Fruit fly (Drosophila melanogaster) whole organism, embryonic: ENCODE measurements around the gene RpS26.

Experiments used
- C15 ChIP-seq: fragments of 200-800 bp; sonication (Bioruptor generic); IDR thresholded peaks from 3 replicates; pipeline ENCODE4 v1.3.6; 2022; ENCODE audit warnings: missing biosample characterization, missing genetic modification characterization
- CG10565 ChIP-seq: fragments of 200-800 bp; sonication (Bioruptor generic); optimal IDR thresholded peaks from 3 replicates; lab custom pipeline; 2016; ENCODE audit warnings: missing biosample characterization, mild to moderate bottlenecking, missing genetic modification characterization
- CG12219 ChIP-seq: fragments of 200-800 bp; sonication (Bioruptor generic); optimal IDR thresholded peaks from 3 replicates; lab custom pipeline; 2018; ENCODE audit warnings: missing biosample characterization, mild to moderate bottlenecking, missing genetic modification characterization
- CG13296 ChIP-seq: fragments of 200-800 bp; sonication (Bioruptor generic); optimal IDR thresholded peaks from 3 replicates; lab custom pipeline; 2018; ENCODE audit warnings: missing biosample characterization, mild to moderate bottlenecking, missing genetic modification characterization
- CG14710 ChIP-seq: fragments of 200-800 bp; sonication (Bioruptor generic); optimal IDR thresholded peaks from 3 replicates; lab custom pipeline; 2019; ENCODE audit warnings: missing biosample characterization, mild to moderate bottlenecking, missing genetic modification characterization, moderate library complexity
- CG16813 ChIP-seq: fragments of 200-800 bp; sonication (Bioruptor generic); IDR thresholded peaks from 3 replicates; pipeline ENCODE4 v1.3.6; 2022; ENCODE audit warnings: missing biosample characterization, missing genetic modification characterization; ENCODE audit not compliant: partially characterized antibody
- CG18011 ChIP-seq: fragments of 200-800 bp; sonication (Bioruptor generic); optimal IDR thresholded peaks from 2 replicates; lab custom pipeline; 2017; ENCODE audit warnings: missing biosample characterization, missing genetic modification characterization, mild to moderate bottlenecking, moderate library complexity, missing genotype
- CG2889 ChIP-seq: fragments of 200-800 bp; sonication (Bioruptor generic); IDR thresholded peaks from 3 replicates; pipeline ENCODE4 v1.3.6; 2022; ENCODE audit warnings: missing biosample characterization, missing genetic modification characterization
- CG4282 ChIP-seq: fragments of 200-800 bp; sonication (Bioruptor generic); optimal IDR thresholded peaks from 2 replicates; lab custom pipeline; 2016; ENCODE audit warnings: missing biosample characterization, missing genetic modification characterization
- CG4360 ChIP-seq: fragments of 200-800 bp; sonication (Bioruptor generic); IDR thresholded peaks from 2 replicates; pipeline ENCODE4 v1.3.6; 2022; ENCODE audit warnings: missing biosample characterization, missing genetic modification characterization
- CG9817 ChIP-seq: fragments of 200-800 bp; sonication (Bioruptor generic); optimal IDR thresholded peaks from 2 replicates; lab custom pipeline; 2018; ENCODE audit warnings: missing biosample characterization, mild to moderate bottlenecking, missing genetic modification characterization, moderate library complexity
- Dbx ChIP-seq: fragments of 200-800 bp; sonication (Bioruptor generic); IDR thresholded peaks from 3 replicates; pipeline ENCODE4 v1.3.6; 2022; ENCODE audit warnings: missing biosample characterization, missing genetic modification characterization
- Dek ChIP-seq: fragments of 200-800 bp; sonication (Bioruptor generic); optimal IDR thresholded peaks from 3 replicates; lab custom pipeline; 2019; ENCODE audit warnings: missing biosample characterization, mild to moderate bottlenecking, missing genetic modification characterization, moderate library complexity
- Drgx ChIP-seq: fragments of 200-800 bp; sonication (Bioruptor generic); IDR thresholded peaks from 2 replicates; pipeline ENCODE4 v1.3.6; 2022; ENCODE audit warnings: missing biosample characterization, missing genetic modification characterization
- Ets65A ChIP-seq: fragments of 200-800 bp; sonication (Bioruptor generic); peaks from one replicate; lab custom pipeline; 2016; ENCODE audit warnings: missing biosample characterization, missing genetic modification characterization
- HmgD ChIP-seq: fragments of 200-800 bp; sonication (Bioruptor generic); optimal IDR thresholded peaks from 3 replicates; lab custom pipeline; 2016; ENCODE audit warnings: missing biosample characterization, missing genetic modification characterization
- Max ChIP-seq: fragments of 200-800 bp; sonication (Bioruptor generic); optimal IDR thresholded peaks from 2 replicates; lab custom pipeline; 2016; ENCODE audit warnings: missing biosample characterization, mild to moderate bottlenecking, missing genetic modification characterization
- Myb ChIP-seq: fragments of 200-800 bp; sonication (Bioruptor generic); optimal IDR thresholded peaks from 2 replicates; lab custom pipeline; 2016; ENCODE audit warnings: missing biosample characterization, missing genetic modification characterization
- Neu2 ChIP-seq: fragments of 200-800 bp; sonication (Bioruptor generic); optimal IDR thresholded peaks from 3 replicates; lab custom pipeline; 2016; ENCODE audit warnings: missing biosample characterization, missing genetic modification characterization, borderline replicate concordance
- Spps ChIP-seq: fragments of 200-800 bp; sonication (Bioruptor generic); optimal IDR thresholded peaks from 2 replicates; lab custom pipeline; 2018; ENCODE audit warnings: missing biosample characterization, mild to moderate bottlenecking, missing genetic modification characterization
- Trl ChIP-seq, 3 experiments: fragments of >200 bp in 2 of 3; fragments of 200-800 bp in 1 of 3; sonication (Bioruptor generic) in 1 of 3; optimal IDR thresholded peaks; 2 replicates in 1 of 3; 3 replicates in 2 of 3; lab custom pipeline; 2016 to 2017; ENCODE audit warnings: missing biosample characterization in 1 of 3, missing genetic modification characterization in 1 of 3
- bsh ChIP-seq, 2 experiments: fragments of 200-800 bp; sonication (Bioruptor generic); optimal IDR thresholded peaks; 2 replicates each; lab custom pipeline; 2017 to 2018; ENCODE audit warnings: mild to moderate bottlenecking in 2 of 2, missing biosample characterization in 2 of 2, missing genetic modification characterization in 2 of 2, moderate library complexity in 1 of 2
- cg ChIP-seq: fragments of 200-800 bp; sonication (Bioruptor generic); optimal IDR thresholded peaks from 3 replicates; lab custom pipeline; 2019; ENCODE audit warnings: missing biosample characterization, mild to moderate bottlenecking, missing genetic modification characterization, moderate library complexity
- emc ChIP-seq: fragments of 200-800 bp; sonication (Bioruptor generic); optimal IDR thresholded peaks from 2 replicates; lab custom pipeline; 2016; ENCODE audit warnings: missing biosample characterization, missing genetic modification characterization
- ftz-f1 ChIP-seq: fragments of 200-800 bp; sonication (Bioruptor generic); optimal IDR thresholded peaks from 2 replicates; lab custom pipeline; 2016; ENCODE audit warnings: missing biosample characterization, missing genetic modification characterization
- gsb ChIP-seq: fragments of 200-800 bp; sonication (Bioruptor generic); IDR thresholded peaks from 2 replicates; pipeline ENCODE4 v1.3.6; 2022; ENCODE audit warnings: missing biosample characterization, missing genetic modification characterization
- klu ChIP-seq: fragments of 200-800 bp; sonication (Bioruptor generic); IDR thresholded peaks from 2 replicates; pipeline ENCODE4 v1.3.6; 2022; ENCODE audit warnings: missing biosample characterization, missing genetic modification characterization
- kni ChIP-seq: fragments of 200-800 bp; sonication (Bioruptor generic); optimal IDR thresholded peaks from 3 replicates; lab custom pipeline; 2017; ENCODE audit warnings: mild to moderate bottlenecking, missing biosample characterization, missing genetic modification reagents, missing genetic modification characterization
- nerfin-1 ChIP-seq: fragments of 200-800 bp; sonication (Bioruptor generic); optimal IDR thresholded peaks from 3 replicates; lab custom pipeline; 2019; ENCODE audit warnings: missing biosample characterization, mild to moderate bottlenecking, missing genetic modification characterization, moderate library complexity
- nom ChIP-seq: fragments of 200-800 bp; sonication (Bioruptor generic); optimal IDR thresholded peaks from 2 replicates; lab custom pipeline; 2017; ENCODE audit warnings: missing biosample characterization, missing genetic modification characterization, mild to moderate bottlenecking, moderate library complexity, missing genetic modification reagents
- repo ChIP-seq: fragments of 200-800 bp; sonication (Bioruptor generic); optimal IDR thresholded peaks from 2 replicates; lab custom pipeline; 2016; ENCODE audit warnings: missing biosample characterization, missing genetic modification characterization
- row ChIP-seq: fragments of 200-800 bp; sonication (Bioruptor generic); IDR thresholded peaks from 3 replicates; pipeline ENCODE4 v1.3.6; 2022; ENCODE audit warnings: missing biosample characterization, missing genetic modification characterization
- sens ChIP-seq: fragments of 200-800 bp; sonication (Bioruptor generic); peaks from one replicate; lab custom pipeline; 2016; ENCODE audit warnings: missing biosample characterization, missing genetic modification characterization
- sisA ChIP-seq: fragments of 200-800 bp; sonication (Bioruptor generic); IDR thresholded peaks from 2 replicates; pipeline ENCODE4 v1.3.6; 2022; ENCODE audit warnings: missing biosample characterization, missing genetic modification characterization
- so ChIP-seq: fragments of 200-800 bp; sonication (Bioruptor generic); IDR thresholded peaks from 3 replicates; pipeline ENCODE4 v1.3.6; 2022; ENCODE audit warnings: missing biosample characterization, missing genetic modification characterization

Gene RpS26

DNA sequence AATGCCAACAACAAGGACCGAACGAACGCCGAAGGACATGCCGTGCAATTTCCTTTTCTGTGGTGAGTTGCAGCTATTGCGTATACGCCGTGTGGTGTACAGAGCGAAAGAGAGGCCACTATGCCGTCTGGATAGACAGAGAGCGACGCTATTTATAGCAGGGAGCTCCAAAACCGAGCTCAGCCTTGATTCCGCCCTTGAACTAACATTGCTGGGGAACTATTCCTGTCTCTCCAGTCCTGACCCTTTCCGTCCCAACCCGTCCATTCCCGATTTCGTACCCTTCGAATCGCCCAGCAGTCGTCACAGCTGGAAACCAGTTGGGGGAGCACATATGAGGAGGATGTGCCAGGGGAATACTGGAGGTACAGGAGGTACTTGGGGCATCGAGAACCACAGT lies 15.4 kb upstream of the RpS26 start:
- TF ChIP-seq row (GFP tag; lab: Robert Waterston, UW), result no peak
- no peak for TF ChIP-seq CG4282 (GFP tag; lab: Kevin White, UChicago)
- no peak for TF ChIP-seq Dek
- TF ChIP-seq Spps (tag; lab: Kevin White, UChicago), result no peak
- TF ChIP-seq Dbx, result no peak
- no peak for TF ChIP-seq nerfin-1 (tag; lab: Kevin White, UChicago)
- TF ChIP-seq nom (GFP tag; lab: Kevin White, UChicago), result peak; percentile 53
- no peak for TF ChIP-seq CG9817 (tag; lab: Kevin White, UChicago)
- 0 out of 2 replicates have a peak, but pooled peaks have one; percentile 6 for TF ChIP-seq sisA
- TF ChIP-seq gsb (GFP tag; lab: Robert Waterston, UW), result 0 out of 2 replicates have a peak, but pooled peaks have one; percentile 23
- no peak for TF ChIP-seq CG10565
- TF ChIP-seq Myb (GFP tag; lab: Kevin White, UChicago), result no peak
- peak; percentile 65 for TF ChIP-seq CG18011 (GFP tag; lab: Kevin White, UChicago)
- TF ChIP-seq so (GFP tag; lab: Robert Waterston, UW), result no peak
- no peak for TF ChIP-seq CG12219
- no peak for TF ChIP-seq CG2889 (GFP tag; lab: Robert Waterston, UW)
- TF ChIP-seq CG14710 (tag; lab: Kevin White, UChicago), result no peak
- no peak for TF ChIP-seq C15
- 0 out of 2 replicates have a peak, but pooled peaks have one; percentile 9 for TF ChIP-seq klu (GFP tag; lab: Robert Waterston, UW)

DNA sequence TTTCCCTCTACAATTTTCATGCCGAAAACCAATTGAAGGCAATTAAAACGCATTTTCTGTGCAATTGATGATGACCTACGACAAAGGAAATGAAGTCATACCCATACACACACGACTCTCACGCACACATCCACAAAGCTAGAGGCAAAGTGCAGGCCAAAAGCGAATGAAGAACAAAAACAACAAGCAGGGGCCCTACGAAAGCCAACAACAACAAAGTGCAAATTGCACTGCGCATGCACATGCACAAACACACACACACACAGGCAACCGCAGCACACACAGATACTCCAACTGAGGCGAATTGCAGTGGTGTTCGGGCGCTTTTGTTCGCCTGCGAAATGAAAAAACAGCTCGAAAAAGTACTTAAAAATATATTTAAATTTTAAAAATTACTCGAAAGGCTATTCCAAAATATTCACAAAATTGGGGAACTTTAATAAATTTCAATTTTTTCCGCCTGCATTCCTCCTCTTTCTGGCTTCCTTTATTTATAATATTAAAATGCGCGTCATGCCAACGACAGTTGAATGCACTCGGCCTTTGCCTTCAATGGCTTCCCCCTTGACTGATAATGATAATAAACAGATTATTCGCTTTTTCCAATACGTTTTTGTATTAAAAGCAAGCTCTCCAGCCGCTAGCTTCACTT lies 14.0 kb upstream of the RpS26 start:
- TF ChIP-seq bsh (GFP tag; optimal IDR thresholded peaks at IDR 0.05; lab: Kevin White, UChicago) (peak in 1 of 2 experiments; percentile 14), Ets65A (GFP tag; lab: Kevin White, UChicago) (peak; percentile 10), kni (no peak), repo (no peak), Trl (optimal IDR thresholded peaks at IDR 0.05; lab: Kevin White, UChicago) (no peak), Trl (GFP tag; optimal IDR thresholded peaks at IDR 0.05; lab: Kevin White, UChicago) (no peak), emc (GFP tag; lab: Kevin White, UChicago) (no peak), CG13296 (GFP tag; lab: Kevin White, UChicago) (no peak), Max (GFP tag; lab: Kevin White, UChicago) (no peak), sens (GFP tag; lab: Kevin White, UChicago) (peak; percentile 9), cg (GFP tag; lab: Kevin White, UChicago) (peak; percentile 31), Drgx (peak; percentile 40; the same call in 1 of the 2 replicates), nom (GFP tag; lab: Kevin White, UChicago) (peak; percentile 84), HmgD (no peak), CG16813 (GFP tag; lab: Robert Waterston, UW) (0 out of 3 replicates have a peak, but pooled peaks have one; percentile 20), ftz-f1 (GFP tag; lab: Kevin White, UChicago) (no peak), CG4360 (GFP tag; lab: Robert Waterston, UW) (peak; percentile 43; the same call in 1 of the 2 replicates), Neu2 (GFP tag; lab: Kevin White, UChicago) (no peak)
